Fruit fly (Drosophila melanogaster) whole organism, pupa: ENCODE results near the gene ND-B14.5AL.

Experiments
- CG13204 ChIP-seq: fragments of 200-800 bp; sonication (Bioruptor generic); optimal IDR thresholded peaks from 2 replicates; lab custom pipeline; 2018; ENCODE audit warnings: missing biosample characterization, mild to moderate bottlenecking, missing genetic modification characterization, moderate library complexity
- CG15710 ChIP-seq: fragments of 200-800 bp; sonication (Bioruptor generic); optimal IDR thresholded peaks from 2 replicates; lab custom pipeline; 2018; ENCODE audit warnings: missing biosample characterization, mild to moderate bottlenecking, missing genetic modification characterization, moderate library complexity
- CG34367 ChIP-seq: fragments of 200-800 bp; sonication (Bioruptor generic); optimal IDR thresholded peaks from 2 replicates; lab custom pipeline; 2018; ENCODE audit warnings: missing biosample characterization, mild to moderate bottlenecking, missing genetic modification characterization
- CG4496 ChIP-seq: fragments of 200-800 bp; sonication (Bioruptor generic); IDR thresholded peaks from 3 replicates; pipeline ENCODE4 v1.3.6; 2022; ENCODE audit warnings: missing biosample characterization, missing genetic modification characterization
- CG8159 ChIP-seq: fragments of 200-800 bp; sonication (Bioruptor generic); optimal IDR thresholded peaks from 3 replicates; lab custom pipeline; 2018; ENCODE audit warnings: missing biosample characterization, mild to moderate bottlenecking, missing genetic modification characterization, moderate library complexity
- CG9948 ChIP-seq: fragments of 200-800 bp; sonication (Bioruptor generic); optimal IDR thresholded peaks from 2 replicates; lab custom pipeline; 2018; ENCODE audit warnings: missing biosample characterization, mild to moderate bottlenecking, missing genetic modification characterization, moderate library complexity
- EcR ChIP-seq: fragments of 200-800 bp; sonication (Bioruptor generic); optimal IDR thresholded peaks from 3 replicates; lab custom pipeline; 2019; ENCODE audit warnings: missing biosample characterization, missing genetic modification characterization, mild to moderate bottlenecking, moderate library complexity, missing genetic modification reagents
- Ets98B ChIP-seq: fragments of 200-800 bp; sonication (Bioruptor generic); IDR thresholded peaks from 2 replicates; pipeline ENCODE4 v1.3.6; 2022; ENCODE audit warnings: missing biosample characterization, missing genetic modification characterization
- Pif1A ChIP-seq: fragments of 200-800 bp; sonication (Bioruptor generic); optimal IDR thresholded peaks from 3 replicates; lab custom pipeline; 2016; ENCODE audit warnings: missing biosample characterization, missing genetic modification characterization
- Snoo ChIP-seq: fragments of 200-800 bp; sonication (Bioruptor generic); optimal IDR thresholded peaks from 3 replicates; lab custom pipeline; 2017; ENCODE audit warnings: missing biosample characterization, mild to moderate bottlenecking, missing genetic modification characterization, inconsistent platforms
- fd96Ca ChIP-seq: fragments of 200-800 bp; sonication (Bioruptor generic); IDR thresholded peaks from 3 replicates; pipeline ENCODE4 v1.3.6; 2022; ENCODE audit warnings: missing biosample characterization, missing genetic modification characterization
- rn ChIP-seq: fragments of 200-800 bp; sonication (Bioruptor generic); IDR thresholded peaks from 2 replicates; pipeline ENCODE4 v1.3.6; 2022; ENCODE audit warnings: missing biosample characterization, missing genetic modification characterization

- TF ChIP-seq rn (GFP tag; lab: Robert Waterston, UW) (no peak), CG34367 (no peak), Snoo (no peak), fd96Ca (GFP tag; lab: Robert Waterston, UW) (no peak), EcR (GFP tag; lab: Kevin White, UChicago) (no peak), CG4496 (GFP tag; lab: Robert Waterston, UW) (no peak), Ets98B (no peak), CG15710 (tag; lab: Kevin White, UChicago) (no peak), CG8159 (tag; lab: Kevin White, UChicago) (no peak), CG13204 (GFP tag; lab: Kevin White, UChicago) (no peak), CG9948 (tag; lab: Kevin White, UChicago) (no peak), Pif1A (GFP tag; lab: Kevin White, UChicago) (no peak)
Observed at dm6 chr3L:22634111-22634510, 27.9 kb downstream of the ND-B14.5AL start.
